Fruit fly (Drosophila melanogaster) whole organism, embryonic: ENCODE data around the gene Nxf3.
A peak's percentile ranks its signal among the peaks of the same experiment; 100 is the strongest.

ENCODE experiments used
- Aef1 ChIP-seq: fragments of 200-800 bp; sonication (Bioruptor generic); IDR thresholded peaks from 3 replicates; pipeline ENCODE4 v1.3.6; 2022; ENCODE audit warnings: missing biosample characterization, missing genetic modification characterization
- Atf-2 ChIP-seq: fragments of 200-800 bp; sonication (Bioruptor generic); optimal IDR thresholded peaks from 2 replicates; lab custom pipeline; 2016; ENCODE audit warnings: missing biosample characterization, missing genetic modification characterization
- CG10959 ChIP-seq: fragments of 200-800 bp; sonication (Bioruptor generic); IDR thresholded peaks from 2 replicates; pipeline ENCODE4 v1.3.6; 2022; ENCODE audit warnings: missing biosample characterization, missing genetic modification characterization
- CG11723 ChIP-seq: fragments of 200-800 bp; sonication (Bioruptor generic); optimal IDR thresholded peaks from 2 replicates; lab custom pipeline; 2017; ENCODE audit warnings: missing biosample characterization, mild to moderate bottlenecking, missing genetic modification characterization
- CG13894 ChIP-seq: fragments of 200-800 bp; sonication (Bioruptor generic); optimal IDR thresholded peaks from 3 replicates; lab custom pipeline; 2018; ENCODE audit warnings: missing biosample characterization, mild to moderate bottlenecking, missing genetic modification characterization, moderate library complexity
- CG15269 ChIP-seq: fragments of 200-800 bp; sonication (Bioruptor generic); optimal IDR thresholded peaks from 2 replicates; lab custom pipeline; 2018; ENCODE audit warnings: missing biosample characterization, mild to moderate bottlenecking, missing genetic modification characterization, moderate library complexity
- CG1792 ChIP-seq: fragments of 200-800 bp; sonication (Bioruptor generic); optimal IDR thresholded peaks from 2 replicates; lab custom pipeline; 2016; ENCODE audit warnings: missing biosample characterization, missing genetic modification characterization
- CG1832 ChIP-seq: fragments of 200-800 bp; sonication (Bioruptor generic); optimal IDR thresholded peaks from 2 replicates; lab custom pipeline; 2017; ENCODE audit warnings: missing biosample characterization, mild to moderate bottlenecking, missing genetic modification characterization, inconsistent platforms
- CG34422 ChIP-seq: fragments of 200-800 bp; sonication (Bioruptor generic); IDR thresholded peaks from 3 replicates; pipeline ENCODE4 v1.3.6; 2022; ENCODE audit warnings: missing biosample characterization, missing genetic modification characterization
- CG3847 ChIP-seq: fragments of 200-800 bp; sonication (Bioruptor generic); IDR thresholded peaks from 2 replicates; pipeline ENCODE4 v1.3.6; 2022; ENCODE audit warnings: missing biosample characterization, missing genetic modification characterization
- CG4404 ChIP-seq: fragments of 200-800 bp; sonication (Bioruptor generic); IDR thresholded peaks from 2 replicates; pipeline ENCODE4 v1.3.6; 2022; ENCODE audit warnings: missing biosample characterization, missing genetic modification characterization
- CG6272 ChIP-seq: fragments of 200-800 bp; sonication (Bioruptor generic); IDR thresholded peaks from 2 replicates; pipeline ENCODE4 v1.3.6; 2022; ENCODE audit warnings: missing biosample characterization, missing genetic modification characterization
- CG6683 ChIP-seq: fragments of 200-800 bp; sonication (Bioruptor generic); optimal IDR thresholded peaks from 2 replicates; lab custom pipeline; 2017; ENCODE audit warnings: missing biosample characterization, mild to moderate bottlenecking, missing genetic modification characterization, missing genetic modification reagents
- CG6765 ChIP-seq: fragments of 200-800 bp; sonication (Bioruptor generic); optimal IDR thresholded peaks from 3 replicates; lab custom pipeline; 2017; ENCODE audit warnings: missing biosample characterization, mild to moderate bottlenecking, missing genetic modification characterization
- CG7987 ChIP-seq: fragments of 200-800 bp; sonication (Bioruptor generic); optimal IDR thresholded peaks from 2 replicates; lab custom pipeline; 2018; ENCODE audit warnings: missing biosample characterization, mild to moderate bottlenecking, missing genetic modification characterization, moderate library complexity
- D19B ChIP-seq: fragments of 200-800 bp; sonication (Bioruptor generic); optimal IDR thresholded peaks from 2 replicates; lab custom pipeline; 2017; ENCODE audit warnings: missing biosample characterization, mild to moderate bottlenecking, missing genetic modification characterization
- Doc2 ChIP-seq: fragments of 200-800 bp; sonication (Bioruptor generic); IDR thresholded peaks from 2 replicates; pipeline ENCODE4 v1.3.6; 2022; ENCODE audit warnings: missing biosample characterization, missing genetic modification characterization
- Drgx ChIP-seq: fragments of 200-800 bp; sonication (Bioruptor generic); IDR thresholded peaks from 2 replicates; pipeline ENCODE4 v1.3.6; 2022; ENCODE audit warnings: missing biosample characterization, missing genetic modification characterization
- Hmx ChIP-seq: fragments of 200-800 bp; sonication (Bioruptor generic); optimal IDR thresholded peaks from 2 replicates; lab custom pipeline; 2016; ENCODE audit warnings: missing biosample characterization, missing genetic modification characterization
- Hr51 ChIP-seq, 2 experiments: fragments of 200-800 bp; sonication (Bioruptor generic); optimal IDR thresholded peaks; 2 replicates in 1 of 2; 3 replicates in 1 of 2; lab custom pipeline; 2016 to 2018; ENCODE audit warnings: missing biosample characterization in 2 of 2, missing genetic modification characterization in 2 of 2, mild to moderate bottlenecking in 1 of 2, moderate library complexity in 1 of 2
- Med ChIP-seq: fragments of 200-800 bp; sonication (Bioruptor generic); peaks from one replicate; lab custom pipeline; 2016; ENCODE audit warnings: missing biosample characterization, missing genetic modification characterization, mild to moderate bottlenecking, inconsistent platforms, moderate library complexity
- Mrtf ChIP-seq: fragments of 200-800 bp; sonication (Bioruptor generic); IDR thresholded peaks from 3 replicates; pipeline ENCODE4 v1.3.6; 2022; ENCODE audit warnings: missing biosample characterization, missing genetic modification characterization
- Nf-YC ChIP-seq: fragments of 200-800 bp; optimal IDR thresholded peaks from 3 replicates; lab custom pipeline; 2019; ENCODE audit warnings: missing biosample characterization, mild to moderate bottlenecking, missing genetic modification characterization, moderate library complexity
- NfI ChIP-seq: fragments of 200-800 bp; sonication (Bioruptor generic); optimal IDR thresholded peaks from 3 replicates; lab custom pipeline; 2018; ENCODE audit warnings: missing biosample characterization, mild to moderate bottlenecking, missing genetic modification characterization, moderate library complexity
- Optix ChIP-seq: fragments of 200-800 bp; sonication (Bioruptor generic); IDR thresholded peaks from 3 replicates; pipeline ENCODE4 v1.3.6; 2022; ENCODE audit warnings: missing biosample characterization, missing genetic modification characterization
- Scr ChIP-seq: fragments of 200-800 bp; sonication (Bioruptor generic); IDR thresholded peaks from 2 replicates; pipeline ENCODE4 v1.3.6; 2022; ENCODE audit warnings: missing biosample characterization, missing genetic modification characterization; ENCODE audit not compliant: partially characterized antibody
- Sox100B ChIP-seq: fragments of 200-800 bp; sonication (Bioruptor generic); optimal IDR thresholded peaks from 3 replicates; lab custom pipeline; 2018; ENCODE audit warnings: missing biosample characterization, mild to moderate bottlenecking, missing genetic modification characterization
- Sry-δ ChIP-seq: fragments of 200-800 bp; sonication (Bioruptor generic); optimal IDR thresholded peaks from 2 replicates; lab custom pipeline; 2016; ENCODE audit warnings: missing biosample characterization, missing genetic modification characterization
- ash1 ChIP-seq: fragments of 200-800 bp; sonication (Bioruptor generic); optimal IDR thresholded peaks from 2 replicates; lab custom pipeline; 2018; ENCODE audit warnings: missing biosample characterization, mild to moderate bottlenecking, missing genetic modification characterization
- cas ChIP-seq: fragments of 200-800 bp; sonication (Bioruptor generic); IDR thresholded peaks from 2 replicates; pipeline ENCODE4 v1.3.6; 2022; ENCODE audit warnings: missing biosample characterization, missing genetic modification characterization
- chinmo ChIP-seq: fragments of 200-800 bp; sonication (Bioruptor generic); IDR thresholded peaks from 4 replicates; pipeline ENCODE4 v1.3.6; 2022; ENCODE audit warnings: missing biosample characterization, missing genetic modification characterization; ENCODE audit not compliant: partially characterized antibody
- croc ChIP-seq: fragments of 200-800 bp; sonication (Bioruptor generic); conservative IDR thresholded peaks from 3 replicates; pipeline ENCODE4 v1.3.6; 2022; ENCODE audit warnings: missing biosample characterization, missing genetic modification characterization
- danr ChIP-seq: fragments of 200-800 bp; sonication (Bioruptor generic); IDR thresholded peaks from 2 replicates; pipeline ENCODE4 v1.3.6; 2022; ENCODE audit warnings: missing biosample characterization, missing genetic modification characterization
- esg ChIP-seq: fragments of 200-800 bp; sonication (Bioruptor generic); conservative IDR thresholded peaks from 2 replicates; pipeline ENCODE4 v1.3.6; 2022; ENCODE audit warnings: missing biosample characterization, missing genetic modification characterization
- gcm2 ChIP-seq: fragments of 200-800 bp; sonication (Bioruptor generic); optimal IDR thresholded peaks from 2 replicates; lab custom pipeline; 2016; ENCODE audit warnings: missing biosample characterization, missing genetic modification characterization
- inv ChIP-seq: fragments of 200-800 bp; sonication (Bioruptor generic); IDR thresholded peaks from 2 replicates; pipeline ENCODE4 v1.3.6; 2022; ENCODE audit warnings: missing biosample characterization, missing genetic modification characterization; ENCODE audit not compliant: partially characterized antibody
- jing ChIP-seq: fragments of 200-800 bp; sonication (Bioruptor generic); optimal IDR thresholded peaks from 2 replicates; lab custom pipeline; 2018; ENCODE audit warnings: missing biosample characterization, mild to moderate bottlenecking, missing genetic modification characterization
- kah ChIP-seq: fragments of 200-800 bp; sonication (Bioruptor generic); optimal IDR thresholded peaks from 2 replicates; lab custom pipeline; 2018; ENCODE audit warnings: missing biosample characterization, mild to moderate bottlenecking, missing genetic modification characterization
- kay ChIP-seq: fragments of 200-800 bp; sonication (Bioruptor generic); optimal IDR thresholded peaks from 2 replicates; lab custom pipeline; 2016; ENCODE audit warnings: missing biosample characterization, missing genetic modification characterization
- klu ChIP-seq: fragments of 200-800 bp; sonication (Bioruptor generic); IDR thresholded peaks from 2 replicates; pipeline ENCODE4 v1.3.6; 2022; ENCODE audit warnings: missing biosample characterization, missing genetic modification characterization
- kni ChIP-seq: fragments of 200-800 bp; sonication (Bioruptor generic); optimal IDR thresholded peaks from 3 replicates; lab custom pipeline; 2017; ENCODE audit warnings: mild to moderate bottlenecking, missing biosample characterization, missing genetic modification reagents, missing genetic modification characterization
- lmd ChIP-seq: fragments of 200-800 bp; sonication (Bioruptor generic); IDR thresholded peaks from 2 replicates; pipeline ENCODE4 v1.3.6; 2022; ENCODE audit warnings: missing biosample characterization, missing genetic modification characterization
- mld ChIP-seq: fragments of 200-800 bp; sonication (Bioruptor generic); IDR thresholded peaks from 3 replicates; pipeline ENCODE4 v1.3.6; 2022; ENCODE audit warnings: missing biosample characterization, missing genetic modification characterization; ENCODE audit not compliant: partially characterized antibody
- nerfin-1 ChIP-seq: fragments of 200-800 bp; sonication (Bioruptor generic); optimal IDR thresholded peaks from 3 replicates; lab custom pipeline; 2019; ENCODE audit warnings: missing biosample characterization, mild to moderate bottlenecking, missing genetic modification characterization, moderate library complexity
- otp ChIP-seq: fragments of 200-800 bp; sonication (Bioruptor generic); IDR thresholded peaks from 3 replicates; pipeline ENCODE4, ENCODE4 v1.3.6; 2022; ENCODE audit warnings: missing biosample characterization, missing genetic modification characterization
- pfk ChIP-seq: fragments of 200-800 bp; sonication (Bioruptor generic); optimal IDR thresholded peaks from 2 replicates; lab custom pipeline; 2018; ENCODE audit warnings: missing biosample characterization, mild to moderate bottlenecking, missing genetic modification characterization, moderate library complexity
- phol ChIP-seq: fragments of 200-800 bp; sonication (Bioruptor generic); optimal IDR thresholded peaks from 3 replicates; lab custom pipeline; 2018; ENCODE audit warnings: missing biosample characterization, mild to moderate bottlenecking, missing genetic modification characterization, moderate library complexity
- sim ChIP-seq: fragments of 200-800 bp; sonication (Bioruptor generic); IDR thresholded peaks from 2 replicates; pipeline ENCODE4 v1.3.6; 2022; ENCODE audit warnings: missing biosample characterization, missing genetic modification characterization
- sna ChIP-seq: fragments of 200-800 bp; sonication (Bioruptor generic); IDR thresholded peaks from 2 replicates; pipeline ENCODE4 v1.3.6; 2022; ENCODE audit warnings: missing biosample characterization, missing genetic modification characterization; ENCODE audit not compliant: partially characterized antibody
- trem ChIP-seq: fragments of 200-800 bp; optimal IDR thresholded peaks from 3 replicates; lab custom pipeline; 2019; ENCODE audit warnings: missing biosample characterization, mild to moderate bottlenecking, missing genetic modification characterization, moderate library complexity

The Nxf3 gene

dm6 chr3L:14002524-14003135, 37.6 kb downstream of the Nxf3 start (continued):
- no peak for TF ChIP-seq CG1792 (GFP tag; lab: Kevin White, UChicago)
- no peak for TF ChIP-seq mld (GFP tag; lab: Robert Waterston, UW)
- peak; percentile 52; the same call in 1 of the 3 replicates for TF ChIP-seq otp (GFP tag; lab: Robert Waterston, UW)
- no peak for TF ChIP-seq danr (GFP tag; lab: Robert Waterston, UW)
- no peak for TF ChIP-seq CG11723 (GFP tag; lab: Kevin White, UChicago)
- TF ChIP-seq Atf-2, result no peak
- TF ChIP-seq CG1832, result peak; percentile 62
- TF ChIP-seq nerfin-1 (tag; lab: Kevin White, UChicago), result peak; percentile 71
- no peak for TF ChIP-seq inv
- TF ChIP-seq chinmo (GFP tag; lab: Robert Waterston, UW), result peak; percentile 85; the same call in 3 of the 4 replicates
- TF ChIP-seq Scr (GFP tag; lab: Robert Waterston, UW), result peak; percentile 19; the same call in 1 of the 2 replicates
- peak; percentile 11 for TF ChIP-seq Sry-δ (GFP tag; lab: Kevin White, UChicago)
- no peak for TF ChIP-seq jing (GFP tag; lab: Kevin White, UChicago)
- TF ChIP-seq NfI (GFP tag; lab: Kevin White, UChicago), result no peak
- no peak for TF ChIP-seq esg (GFP tag; lab: Robert Waterston, UW)
- no peak for TF ChIP-seq CG10959 (GFP tag; lab: Robert Waterston, UW)
- no peak for TF ChIP-seq kay (GFP tag; lab: Kevin White, UChicago)
- no peak for TF ChIP-seq sim
- no peak for TF ChIP-seq ash1
- peak; percentile 45 for TF ChIP-seq phol (tag; lab: Kevin White, UChicago)
- no peak for TF ChIP-seq CG7987
- peak; percentile 12 for TF ChIP-seq kni (GFP tag; lab: Kevin White, UChicago)
- TF ChIP-seq CG6272 (GFP tag; lab: Robert Waterston, UW), result no peak
- peak; percentile 30 for TF ChIP-seq Nf-YC (tag; lab: Kevin White, UChicago)
- TF ChIP-seq CG15269, result no peak
- no peak for TF ChIP-seq Mrtf (GFP tag; lab: Robert Waterston, UW)
- no peak for TF ChIP-seq CG4404 (GFP tag; lab: Robert Waterston, UW)
- peak; percentile 51 for TF ChIP-seq CG13894 (tag; lab: Kevin White, UChicago)
- TF ChIP-seq klu (GFP tag; lab: Robert Waterston, UW), result no peak
- TF ChIP-seq trem (tag; lab: Kevin White, UChicago), result peak; percentile 98
- no peak for TF ChIP-seq D19B (GFP tag; lab: Kevin White, UChicago)
- TF ChIP-seq sna (GFP tag; lab: Robert Waterston, UW), result no peak
- TF ChIP-seq Optix (GFP tag; lab: Robert Waterston, UW), result no peak
- no peak for TF ChIP-seq kah (GFP tag; lab: Kevin White, UChicago)
- no peak for TF ChIP-seq gcm2 (GFP tag; lab: Kevin White, UChicago)
- TF ChIP-seq Drgx (GFP tag; lab: Robert Waterston, UW), result 0 out of 2 replicates have a peak, but pooled peaks have one; percentile 6
- no peak for TF ChIP-seq Sox100B (GFP tag; lab: Kevin White, UChicago)
- TF ChIP-seq CG3847, result no peak
- no peak for TF ChIP-seq Aef1 (GFP tag; lab: Robert Waterston, UW)
- no peak for TF ChIP-seq CG6683
- no peak for TF ChIP-seq pfk (GFP tag; lab: Kevin White, UChicago)
- TF ChIP-seq croc (GFP tag; lab: Robert Waterston, UW), result no peak
- no peak for TF ChIP-seq Hmx
- TF ChIP-seq Hr51 (GFP tag; optimal IDR thresholded peaks at IDR 0.05; lab: Kevin White, UChicago), result peak in 1 of 2 experiments; percentile 13
- peak; percentile 86 for TF ChIP-seq Med (GFP tag; lab: Kevin White, UChicago)
- TF ChIP-seq CG34422 (GFP tag; lab: Robert Waterston, UW), result peak; percentile 44; the same call in 1 of the 3 replicates
- no peak for TF ChIP-seq lmd (GFP tag; lab: Robert Waterston, UW)
- TF ChIP-seq Doc2 (GFP tag; lab: Robert Waterston, UW), result no peak
- peak; percentile 25 for TF ChIP-seq CG6765 (GFP tag; lab: Kevin White, UChicago)
- no peak for TF ChIP-seq cas (GFP tag; lab: Robert Waterston, UW)
